Fruit fly (Drosophila melanogaster) whole organism, embryonic: ENCODE measurements around the gene Hr83.

ENCODE experiments used
- Bgb ChIP-seq: fragments of 200-800 bp; sonication (Bioruptor generic); IDR thresholded peaks from 2 replicates; pipeline ENCODE4 v1.3.6; 2022; ENCODE audit warnings: missing biosample characterization, missing genetic modification characterization; ENCODE audit not compliant: partially characterized antibody
- CG11504 ChIP-seq: fragments of 200-800 bp; sonication (Bioruptor generic); optimal IDR thresholded peaks from 3 replicates; lab custom pipeline; 2019; ENCODE audit warnings: missing biosample characterization, mild to moderate bottlenecking, missing genetic modification characterization, moderate library complexity
- CG12744 ChIP-seq: fragments of 200-800 bp; sonication (Bioruptor generic); optimal IDR thresholded peaks from 2 replicates; lab custom pipeline; 2016; ENCODE audit warnings: missing biosample characterization, missing genetic modification characterization
- CG13287 ChIP-seq: fragments of 200-800 bp; sonication (Bioruptor generic); IDR thresholded peaks from 2 replicates; pipeline ENCODE4 v1.3.6; 2022; ENCODE audit warnings: missing biosample characterization, missing genetic modification characterization; ENCODE audit not compliant: partially characterized antibody
- CG13894 ChIP-seq: fragments of 200-800 bp; sonication (Bioruptor generic); optimal IDR thresholded peaks from 3 replicates; lab custom pipeline; 2018; ENCODE audit warnings: missing biosample characterization, mild to moderate bottlenecking, missing genetic modification characterization, moderate library complexity
- CG14667 ChIP-seq: fragments of 200-800 bp; sonication (Bioruptor generic); IDR thresholded peaks from 2 replicates; pipeline ENCODE4 v1.3.6; 2022; ENCODE audit warnings: missing biosample characterization, missing genetic modification characterization
- CG14710 ChIP-seq: fragments of 200-800 bp; sonication (Bioruptor generic); optimal IDR thresholded peaks from 3 replicates; lab custom pipeline; 2019; ENCODE audit warnings: missing biosample characterization, mild to moderate bottlenecking, missing genetic modification characterization, moderate library complexity
- CG14860 ChIP-seq: fragments of 200-800 bp; sonication (Bioruptor generic); IDR thresholded peaks from 3 replicates; pipeline ENCODE4 v1.3.6; 2022; ENCODE audit warnings: missing biosample characterization, missing genetic modification characterization; ENCODE audit not compliant: partially characterized antibody
- CG17568 ChIP-seq: fragments of 200-800 bp; sonication (Bioruptor generic); optimal IDR thresholded peaks from 2 replicates; lab custom pipeline; 2018; ENCODE audit warnings: missing biosample characterization, mild to moderate bottlenecking, missing genetic modification characterization, moderate library complexity
- CG18764 ChIP-seq: fragments of 200-800 bp; sonication (Bioruptor generic); optimal IDR thresholded peaks from 3 replicates; lab custom pipeline; 2016; ENCODE audit warnings: missing biosample characterization, missing genetic modification characterization
- CG2116 ChIP-seq: fragments of 200-800 bp; sonication (Bioruptor generic); optimal IDR thresholded peaks from 3 replicates; lab custom pipeline; 2018; ENCODE audit warnings: missing biosample characterization, mild to moderate bottlenecking, missing genetic modification characterization
- CG2120 ChIP-seq: fragments of 200-800 bp; sonication (Bioruptor generic); optimal IDR thresholded peaks from 3 replicates; lab custom pipeline; 2016; ENCODE audit warnings: missing biosample characterization, missing genetic modification characterization
- CG2712 ChIP-seq: fragments of 200-800 bp; optimal IDR thresholded peaks from 3 replicates; lab custom pipeline; 2019; ENCODE audit warnings: missing biosample characterization, mild to moderate bottlenecking, missing genetic modification characterization, moderate library complexity
- CG3847 ChIP-seq: fragments of 200-800 bp; sonication (Bioruptor generic); IDR thresholded peaks from 2 replicates; pipeline ENCODE4 v1.3.6; 2022; ENCODE audit warnings: missing biosample characterization, missing genetic modification characterization
- CG6175 ChIP-seq: fragments of 200-800 bp; sonication (Bioruptor generic); IDR thresholded peaks from 3 replicates; pipeline ENCODE4 v1.3.6; 2022; ENCODE audit warnings: missing biosample characterization, missing genetic modification characterization
- CG6272 ChIP-seq: fragments of 200-800 bp; sonication (Bioruptor generic); IDR thresholded peaks from 2 replicates; pipeline ENCODE4 v1.3.6; 2022; ENCODE audit warnings: missing biosample characterization, missing genetic modification characterization
- CG7556 ChIP-seq: fragments of 200-800 bp; sonication (Bioruptor generic); optimal IDR thresholded peaks from 2 replicates; lab custom pipeline; 2017; ENCODE audit warnings: missing biosample characterization, mild to moderate bottlenecking, missing genetic modification characterization
- CG8290 ChIP-seq, 3 experiments: fragments of 200-800 bp; sonication (Bioruptor generic); optimal IDR thresholded peaks; 2 replicates each; lab custom pipeline; 2016 to 2019; ENCODE audit warnings: missing biosample characterization in 3 of 3, missing genetic modification characterization in 3 of 3, mild to moderate bottlenecking in 2 of 3, moderate library complexity in 1 of 3
- CG9727 ChIP-seq: fragments of 200-800 bp; sonication (Bioruptor generic); optimal IDR thresholded peaks from 3 replicates; lab custom pipeline; 2017; ENCODE audit warnings: missing biosample characterization, mild to moderate bottlenecking, missing genetic modification characterization
- D19A ChIP-seq: fragments of 200-800 bp; optimal IDR thresholded peaks from 3 replicates; lab custom pipeline; 2019; ENCODE audit warnings: missing biosample characterization, mild to moderate bottlenecking, missing genetic modification characterization, moderate library complexity
- D19B ChIP-seq: fragments of 200-800 bp; sonication (Bioruptor generic); optimal IDR thresholded peaks from 2 replicates; lab custom pipeline; 2017; ENCODE audit warnings: missing biosample characterization, mild to moderate bottlenecking, missing genetic modification characterization
- E2f2 ChIP-seq: fragments of 200-800 bp; sonication (Bioruptor generic); IDR thresholded peaks from 2 replicates; pipeline ENCODE4 v1.3.6; 2022; ENCODE audit warnings: missing biosample characterization, missing genetic modification characterization
- Ets97D ChIP-seq: fragments of 200-800 bp; sonication (Bioruptor generic); optimal IDR thresholded peaks from 3 replicates; lab custom pipeline; 2016; ENCODE audit warnings: missing biosample characterization, missing genetic modification characterization
- Fer1 ChIP-seq: fragments of 200-800 bp; sonication (Bioruptor generic); optimal IDR thresholded peaks from 2 replicates; lab custom pipeline; 2017; ENCODE audit warnings: missing biosample characterization, mild to moderate bottlenecking, missing genetic modification characterization
- HLH3B ChIP-seq: fragments of 200-800 bp; sonication (Bioruptor generic); IDR thresholded peaks from 2 replicates; pipeline ENCODE4 v1.3.6; 2022; ENCODE audit warnings: missing biosample characterization, missing genetic modification characterization
- Lhr ChIP-seq: fragments of 200-800 bp; sonication (Bioruptor generic); optimal IDR thresholded peaks from 3 replicates; lab custom pipeline; 2017; ENCODE audit warnings: mild to moderate bottlenecking, missing biosample characterization, missing genetic modification reagents, missing genetic modification characterization
- Nf-YA ChIP-seq: fragments of 200-800 bp; sonication (Bioruptor generic); IDR thresholded peaks from 2 replicates; pipeline ENCODE4 v1.3.6; 2022; ENCODE audit warnings: missing biosample characterization, missing genetic modification characterization
- Sin3A ChIP-seq: fragments of >200 bp; optimal IDR thresholded peaks from 2 replicates; lab custom pipeline; 2018
- Xbp1 ChIP-seq: fragments of 200-800 bp; sonication (Bioruptor generic); optimal IDR thresholded peaks from 3 replicates; lab custom pipeline; 2016; ENCODE audit warnings: missing biosample characterization, mild to moderate bottlenecking, missing genetic modification characterization
- ato ChIP-seq: fragments of 200-800 bp; sonication (Bioruptor generic); IDR thresholded peaks from 2 replicates; pipeline ENCODE4 v1.3.6; 2022; ENCODE audit warnings: missing biosample characterization, missing genetic modification characterization; ENCODE audit not compliant: partially characterized antibody
- bbx ChIP-seq: fragments of 200-800 bp; sonication (Bioruptor generic); IDR thresholded peaks from 2 replicates; pipeline ENCODE4 v1.3.6; 2022; ENCODE audit warnings: missing biosample characterization, missing genetic modification characterization; ENCODE audit not compliant: partially characterized antibody
- chif ChIP-seq, 2 experiments: fragments of 200-800 bp; sonication (Bioruptor generic); optimal IDR thresholded peaks; 3 replicates each; lab custom pipeline; 2016; ENCODE audit warnings: missing biosample characterization in 2 of 2, missing genetic modification characterization in 2 of 2
- corto ChIP-seq: fragments of 200-800 bp; sonication (Bioruptor generic); optimal IDR thresholded peaks from 2 replicates; lab custom pipeline; 2016; ENCODE audit warnings: missing biosample characterization, mild to moderate bottlenecking, missing genetic modification characterization, moderate library complexity
- en ChIP-seq: fragments of 200-800 bp; sonication (Bioruptor generic); optimal IDR thresholded peaks from 2 replicates; lab custom pipeline; 2016; ENCODE audit warnings: missing biosample characterization, missing genetic modification characterization
- gsb ChIP-seq: fragments of 200-800 bp; sonication (Bioruptor generic); IDR thresholded peaks from 2 replicates; pipeline ENCODE4 v1.3.6; 2022; ENCODE audit warnings: missing biosample characterization, missing genetic modification characterization
- hbn ChIP-seq: fragments of 200-800 bp; sonication (Bioruptor generic); IDR thresholded peaks from 2 replicates; pipeline ENCODE4 v1.3.6; 2022; ENCODE audit warnings: missing biosample characterization, missing genetic modification characterization; ENCODE audit not compliant: partially characterized antibody
- hkb ChIP-seq, 2 experiments: fragments of 200-800 bp in 1 of 2; fragments of >200 bp in 1 of 2; sonication (Bioruptor generic) in 1 of 2; IDR thresholded peaks in 1 of 2; optimal IDR thresholded peaks in 1 of 2; 2 replicates each; pipeline versions ENCODE4 v1.3.6 to Lab custom; 2017 to 2022; ENCODE audit warnings: missing biosample characterization in 1 of 2, missing genetic modification characterization in 1 of 2
- kay ChIP-seq: fragments of 200-800 bp; sonication (Bioruptor generic); optimal IDR thresholded peaks from 2 replicates; lab custom pipeline; 2016; ENCODE audit warnings: missing biosample characterization, missing genetic modification characterization
- maf-S ChIP-seq: fragments of 200-800 bp; sonication (Bioruptor generic); optimal IDR thresholded peaks from 2 replicates; lab custom pipeline; 2016; ENCODE audit warnings: missing biosample characterization, missing genetic modification characterization
- nerfin-2 ChIP-seq: fragments of 200-800 bp; sonication (Bioruptor generic); IDR thresholded peaks from 2 replicates; pipeline ENCODE4 v1.3.6; 2022; ENCODE audit warnings: missing biosample characterization, missing genetic modification characterization; ENCODE audit not compliant: partially characterized antibody
- onecut ChIP-seq: fragments of 200-800 bp; sonication (Bioruptor generic); IDR thresholded peaks from 2 replicates; pipeline ENCODE4 v1.3.6; 2022; ENCODE audit warnings: missing biosample characterization, missing genetic modification characterization
- row ChIP-seq: fragments of 200-800 bp; sonication (Bioruptor generic); IDR thresholded peaks from 3 replicates; pipeline ENCODE4 v1.3.6; 2022; ENCODE audit warnings: missing biosample characterization, missing genetic modification characterization
- sc ChIP-seq, 3 experiments: fragments of >200 bp in 2 of 3; fragments of 200-800 bp in 1 of 3; sonication (Bioruptor generic) in 1 of 3; optimal IDR thresholded peaks; 2 replicates in 2 of 3; 3 replicates in 1 of 3; lab custom pipeline; 2017; ENCODE audit warnings: mild to moderate bottlenecking in 1 of 3, missing biosample characterization in 1 of 3, missing genetic modification characterization in 1 of 3, missing genetic modification reagents in 1 of 3
- sd ChIP-seq: fragments of 200-800 bp; sonication (Bioruptor generic); optimal IDR thresholded peaks from 3 replicates; lab custom pipeline; 2018; ENCODE audit warnings: missing biosample characterization, mild to moderate bottlenecking, missing genetic modification characterization, moderate library complexity
- seq ChIP-seq: fragments of 200-800 bp; sonication (Bioruptor generic); IDR thresholded peaks from 2 replicates; pipeline ENCODE4 v1.3.6; 2022; ENCODE audit warnings: missing biosample characterization, missing genetic modification characterization
- tin ChIP-seq: fragments of 200-800 bp; sonication (Bioruptor generic); optimal IDR thresholded peaks from 3 replicates; lab custom pipeline; 2016; ENCODE audit warnings: missing biosample characterization, missing genetic modification characterization
- trem ChIP-seq: fragments of 200-800 bp; optimal IDR thresholded peaks from 3 replicates; lab custom pipeline; 2019; ENCODE audit warnings: missing biosample characterization, mild to moderate bottlenecking, missing genetic modification characterization, moderate library complexity
- wdn ChIP-seq: fragments of 200-800 bp; sonication (Bioruptor generic); IDR thresholded peaks from 2 replicates; pipeline ENCODE4 v1.3.6; 2022; ENCODE audit warnings: missing biosample characterization, missing genetic modification characterization

Hr83 gene

dm6 chr3R:6345814-6346213 lies 3.2 kb upstream of the Hr83 start, which contains the start of the genes SmD2 and CG18048 (continued):
- TF ChIP-seq Xbp1 (GFP tag; lab: Kevin White, UChicago) (peak; percentile 8), CG13894 (tag; lab: Kevin White, UChicago) (no peak), CG14710 (tag; lab: Kevin White, UChicago) (peak; percentile 78), bbx (GFP tag; lab: Robert Waterston, UW) (no peak), CG11504 (tag; lab: Kevin White, UChicago) (peak; percentile 38), CG6272 (GFP tag; lab: Robert Waterston, UW) (no peak), D19B (no peak), en (GFP tag; lab: Kevin White, UChicago) (no peak), HLH3B (no peak), Nf-YA (GFP tag; lab: Robert Waterston, UW) (no peak), seq (GFP tag; lab: Robert Waterston, UW) (no peak), CG6175 (no peak), hbn (GFP tag; lab: Robert Waterston, UW) (peak; percentile 65), Bgb (GFP tag; lab: Robert Waterston, UW) (peak; percentile 71), E2f2 (GFP tag; lab: Robert Waterston, UW) (peak; percentile 64), hkb (optimal IDR thresholded peaks at IDR 0.05; lab: Kevin White, UChicago) (peak; percentile 43), hkb (GFP tag; IDR thresholded peaks at IDR 0.05; lab: Robert Waterston, UW) (no peak), CG14860 (GFP tag; lab: Robert Waterston, UW) (0 out of 3 replicates have a peak, but pooled peaks have one; percentile 52), CG17568 (GFP tag; lab: Kevin White, UChicago) (no peak), chif (GFP tag; optimal IDR thresholded peaks at IDR 0.05; lab: Kevin White, UChicago) (no peak), Lhr (GFP tag; lab: Kevin White, UChicago) (peak; percentile 57), row (GFP tag; lab: Robert Waterston, UW) (peak; percentile 83), onecut (GFP tag; lab: Robert Waterston, UW) (no peak), CG14667 (GFP tag; lab: Robert Waterston, UW) (no peak), CG7556 (GFP tag; lab: Kevin White, UChicago) (no peak), wdn (GFP tag; lab: Robert Waterston, UW) (no peak), Sin3A (lab: Kevin White, UChicago) (peak; percentile 90), maf-S (GFP tag; lab: Kevin White, UChicago) (no peak), D19A (tag; lab: Kevin White, UChicago) (no peak), Fer1 (GFP tag; lab: Kevin White, UChicago) (peak; percentile 9), CG2120 (peak; percentile 14)

DNA sequence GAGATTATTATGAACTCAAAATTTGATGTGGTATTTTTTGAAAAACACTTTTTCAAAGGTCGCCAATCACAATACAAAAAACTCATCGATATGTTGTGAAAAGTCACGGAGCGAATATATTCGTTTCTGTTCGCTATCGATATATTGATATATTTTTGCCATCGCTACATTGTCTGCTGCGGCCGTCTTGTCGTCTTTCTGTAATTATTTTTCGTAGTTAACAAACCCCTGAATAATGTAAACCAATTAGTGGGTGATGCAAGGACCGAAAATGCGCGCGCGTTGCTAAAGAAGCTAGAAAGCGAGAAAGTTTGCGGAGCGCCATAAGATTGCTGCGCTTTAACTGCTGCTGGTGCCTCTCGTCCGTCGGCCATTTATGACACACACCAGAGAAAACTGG lies 1.7 kb downstream of the Hr83 start, which contains the start of gene Pak:
Gene Pak, plus strand, starts transcription at position 142 of the 400 bp plus-strand sequence.
- TF ChIP-seq CG13287 (peak; percentile 95), CG9727 (GFP tag; lab: Kevin White, UChicago) (no peak), row (GFP tag; lab: Robert Waterston, UW) (peak; percentile 74), CG18764 (GFP tag; lab: Kevin White, UChicago) (no peak), Bgb (GFP tag; lab: Robert Waterston, UW) (peak; percentile 96), Sin3A (lab: Kevin White, UChicago) (peak; percentile 44), kay (no peak), Ets97D (GFP tag; lab: Kevin White, UChicago) (peak; percentile 58), ato (peak; percentile 93), CG12744 (GFP tag; lab: Kevin White, UChicago) (no peak), gsb (GFP tag; lab: Robert Waterston, UW) (no peak), CG8290 (GFP tag; optimal IDR thresholded peaks at IDR 0.05; lab: Kevin White, UChicago) (peak; percentile 43), CG8290 (tag; optimal IDR thresholded peaks at IDR 0.05; lab: Kevin White, UChicago) (peak in 1 of 2 experiments; percentile 56), corto (GFP tag; lab: Kevin White, UChicago) (no peak), nerfin-2 (GFP tag; lab: Robert Waterston, UW) (peak; percentile 82), CG2116 (GFP tag; lab: Kevin White, UChicago) (peak; percentile 56), sc (optimal IDR thresholded peaks at IDR 0.05; lab: Kevin White, UChicago) (no peak), sc (GFP tag; optimal IDR thresholded peaks at IDR 0.05; lab: Kevin White, UChicago) (no peak), hbn (GFP tag; lab: Robert Waterston, UW) (peak; percentile 89), sd (tag; lab: Kevin White, UChicago) (no peak), CG3847 (GFP tag; lab: Robert Waterston, UW) (0 out of 2 replicates have a peak, but pooled peaks have one; percentile 12), trem (tag; lab: Kevin White, UChicago) (peak; percentile 54), CG2712 (tag; lab: Kevin White, UChicago) (peak; percentile 36), tin (GFP tag; lab: Kevin White, UChicago) (no peak)
